Worm (Caenorhabditis elegans): ENCODE measurements around the gene sre-6.

DNA sequence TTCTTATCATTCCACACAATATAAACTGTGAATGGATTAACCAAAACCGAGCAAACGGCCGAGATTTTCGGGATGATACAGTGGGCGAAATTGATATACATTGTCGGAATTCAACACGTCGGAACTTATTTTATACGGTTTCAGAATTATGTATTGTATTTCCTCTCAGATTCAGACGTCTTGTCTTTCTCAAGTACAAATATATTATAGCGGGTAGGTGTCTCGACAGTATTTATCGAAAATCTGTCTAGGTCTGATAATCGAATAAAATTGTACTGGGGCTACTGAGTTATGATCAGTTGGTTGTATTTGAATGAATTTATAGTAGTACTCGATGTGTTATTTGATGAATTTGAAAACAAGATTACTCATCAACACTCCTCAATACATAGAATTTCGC lies 18.9 kb downstream of the sre-6 start, which contains the start of gene srj-22:
- TF ChIP-seq pat-9 (tag; optimal IDR thresholded peaks at IDR 0.05) (no peak), rnt-1 (tag; optimal IDR thresholded peaks at IDR 0.05) (no peak), ztf-16 (tag; optimal IDR thresholded peaks at IDR 0.05) (no peak), Y22D7AL.16 (tag; optimal IDR thresholded peaks at IDR 0.05) (no peak), pha-4 (tag; optimal IDR thresholded peaks at IDR 0.05) (no peak), ttx-3 (tag; optimal IDR thresholded peaks at IDR 0.05) (no peak)
